Worm (Caenorhabditis elegans): ENCODE data around the gene klf-3.

DNA sequence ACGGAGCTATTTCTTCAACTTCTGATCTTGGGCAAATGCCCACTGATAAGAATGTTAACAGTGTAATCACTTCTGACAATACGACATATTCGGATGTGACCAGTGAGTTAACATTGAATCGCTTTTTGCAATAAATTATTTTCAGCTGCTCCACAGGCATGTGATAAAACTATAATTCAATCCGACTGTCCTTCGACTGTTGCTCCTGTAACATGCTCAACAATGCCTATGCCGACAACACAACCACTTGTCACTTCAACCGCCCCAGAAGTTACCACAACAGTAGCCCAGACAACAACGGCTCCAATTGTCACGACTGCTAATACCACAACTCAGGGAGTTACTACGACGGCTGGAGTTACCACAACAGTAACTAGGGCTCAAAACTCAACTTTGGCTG, 50.9 kb downstream of the klf-3 start:
- TF ChIP-seq B0035.1 (tag; optimal IDR thresholded peaks at IDR 0.05) (no peak), snpc-4 (GFP tag; optimal IDR thresholded peaks at IDR 0.05) (no peak), snpc-4 (tag; optimal IDR thresholded peaks at IDR 0.05) (no peak), lin-54 (GFP tag; optimal IDR thresholded peaks at IDR 0.05) (no peak), C06A6.2 (GFP tag; conservative IDR thresholded peaks at IDR 0.05) (no peak), nfyb-1 (GFP tag; IDR thresholded peaks at IDR 0.05) (no peak), lin-35 (GFP tag; optimal IDR thresholded peaks at IDR 0.05) (no peak), repo-1 (tag; optimal IDR thresholded peaks at IDR 0.05) (no peak), B0336.3 (GFP tag; IDR thresholded peaks at IDR 0.05) (no peak), Y56A3A.18 (GFP tag; IDR thresholded peaks at IDR 0.05) (no peak), snpc-1.1 (tag; optimal IDR thresholded peaks at IDR 0.05; ENCODE audit: insufficient read depth) (no peak), ama-1 (optimal IDR thresholded peaks at IDR 0.05) (no peak), ama-1 (GFP tag; optimal IDR thresholded peaks at IDR 0.05) (no peak), F52B5.7 (tag; optimal IDR thresholded peaks at IDR 0.05) (no peak)

Data from whole organism, young adult.